Worm (Caenorhabditis elegans): Measurements from ENCODE around the gene W02F12.2.

Gene W02F12.2

ce11 chrV:6656451-6657115 lies 40.9 kb downstream of the W02F12.2 start, which contains the start of gene snb-1 (continued):
- TF ChIP-seq nhr-237 (tag; optimal IDR thresholded peaks at IDR 0.05): no peak
- peak; percentile 11 for TF ChIP-seq ama-1 (optimal IDR thresholded peaks at IDR 0.05)
- no peak for TF ChIP-seq unc-39 (tag; optimal IDR thresholded peaks at IDR 0.05)
- TF ChIP-seq unc-55 (GFP tag; optimal IDR thresholded peaks at IDR 0.05): peak; percentile 82
- TF ChIP-seq egl-27 (tag; optimal IDR thresholded peaks at IDR 0.05): peak; percentile 12
- no peak for TF ChIP-seq ztf-4 (tag; optimal IDR thresholded peaks at IDR 0.05)
- TF ChIP-seq alr-1 (tag; optimal IDR thresholded peaks at IDR 0.05): no peak
- TF ChIP-seq fos-1 (tag; optimal IDR thresholded peaks at IDR 0.05): peak; percentile 51
- no peak for TF ChIP-seq zag-1 (tag; optimal IDR thresholded peaks at IDR 0.05)
- no peak for TF ChIP-seq lin-11 (tag; optimal IDR thresholded peaks at IDR 0.05)
- TF ChIP-seq peb-1 (tag; optimal IDR thresholded peaks at IDR 0.05): no peak
- no peak for TF ChIP-seq Y55F3AM.14 (GFP tag; optimal IDR thresholded peaks at IDR 0.05)
- no peak for TF ChIP-seq ztf-11 (tag; optimal IDR thresholded peaks at IDR 0.05)
- TF ChIP-seq sma-3 (GFP tag; optimal IDR thresholded peaks at IDR 0.05): peak; percentile 72
- TF ChIP-seq nhr-11 (tag; optimal IDR thresholded peaks at IDR 0.05): no peak
- no peak for TF ChIP-seq nhr-77 (tag; optimal IDR thresholded peaks at IDR 0.05)
- TF ChIP-seq sma-9 (GFP tag; optimal IDR thresholded peaks at IDR 0.05): peak; percentile 73
- no peak for TF ChIP-seq sma-9 (tag; optimal IDR thresholded peaks at IDR 0.05)
- TF ChIP-seq C34F6.9 (tag; optimal IDR thresholded peaks at IDR 0.05): peak; percentile 81
- no peak for TF ChIP-seq unc-62 (GFP tag; optimal IDR thresholded peaks at IDR 0.05)
- peak; percentile 34 for TF ChIP-seq lin-13 (GFP tag; optimal IDR thresholded peaks at IDR 0.05)
- TF ChIP-seq crh-2 (tag; optimal IDR thresholded peaks at IDR 0.05): peak; percentile 81

DNA sequence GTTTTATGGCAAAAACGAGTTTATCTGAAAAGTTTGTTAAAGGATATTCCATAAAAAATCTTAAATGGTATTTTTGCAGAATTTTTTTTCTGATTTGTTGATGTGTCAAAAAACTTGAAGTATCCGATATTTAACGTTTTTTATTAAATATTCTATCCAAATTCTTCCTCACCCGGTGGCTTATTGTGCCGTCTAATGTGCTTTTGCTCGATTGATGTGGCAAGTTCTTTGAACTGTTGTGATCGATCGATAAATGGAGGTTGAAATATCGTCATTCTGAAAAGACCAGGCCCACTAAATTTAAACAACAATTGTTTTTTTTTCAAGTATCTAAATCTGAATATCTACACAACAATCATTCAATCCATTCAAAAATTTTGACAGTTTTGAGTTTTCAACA lies 42.3 kb downstream of the W02F12.2 start, which contains the start of gene syx-18:
TSS of gene syx-18 (minus strand) at position 276 of the 400 bp plus-strand sequence.
- TF ChIP-seq unc-55 (GFP tag; optimal IDR thresholded peaks at IDR 0.05) (no peak), sem-4 (tag; optimal IDR thresholded peaks at IDR 0.05) (peak; percentile 25), lin-13 (GFP tag; optimal IDR thresholded peaks at IDR 0.05) (peak; percentile 19), nhr-25 (tag; optimal IDR thresholded peaks at IDR 0.05) (peak; percentile 6)

- TF ChIP-seq ceh-16 (tag; optimal IDR thresholded peaks at IDR 0.05) (no peak), F13H6.1 (tag; optimal IDR thresholded peaks at IDR 0.05) (no peak), nhr-25 (tag; optimal IDR thresholded peaks at IDR 0.05) (no peak), ztf-4 (tag; optimal IDR thresholded peaks at IDR 0.05) (no peak), mdl-1 (tag; optimal IDR thresholded peaks at IDR 0.05) (no peak), Y55F3AM.14 (GFP tag; optimal IDR thresholded peaks at IDR 0.05) (no peak), ztf-11 (tag; optimal IDR thresholded peaks at IDR 0.05) (no peak), peb-1 (tag; optimal IDR thresholded peaks at IDR 0.05) (no peak), mbf-1 (tag; optimal IDR thresholded peaks at IDR 0.05) (no peak), blmp-1 (tag; optimal IDR thresholded peaks at IDR 0.05; ENCODE audit: insufficient read depth) (no peak), R02D3.7 (tag; optimal IDR thresholded peaks at IDR 0.05) (no peak), gmeb-1 (tag; optimal IDR thresholded peaks at IDR 0.05) (no peak)
These were observed 45.4 kb downstream of the W02F12.2 start, which contains the start of gene T10H9.8 for ce11 chrV:6652051-6652450. T10H9.8 (plus strand) TSS chrV:6652351.

DNA sequence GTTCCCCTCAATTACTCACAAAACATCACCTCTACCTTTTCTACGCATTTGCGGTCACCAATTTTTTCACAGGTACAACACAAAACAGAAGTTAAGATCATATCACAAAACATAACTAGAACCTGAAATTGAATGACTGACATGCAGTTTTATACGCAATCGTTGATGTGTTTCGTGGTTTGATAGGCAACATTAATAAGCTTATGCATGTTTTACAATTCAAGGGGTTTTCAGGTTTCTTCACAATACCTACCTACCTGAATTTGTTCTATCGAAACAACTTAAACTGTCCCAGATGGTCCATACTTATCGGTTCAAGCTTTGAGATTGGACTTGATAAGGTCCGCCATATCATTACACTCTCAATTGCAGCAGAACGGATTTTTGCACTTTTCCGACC lies 46.9 kb downstream of the W02F12.2 start:
- TF ChIP-seq elt-1 (tag; optimal IDR thresholded peaks at IDR 0.05): no peak
- no peak for TF ChIP-seq ama-1 (optimal IDR thresholded peaks at IDR 0.05)

DNA sequence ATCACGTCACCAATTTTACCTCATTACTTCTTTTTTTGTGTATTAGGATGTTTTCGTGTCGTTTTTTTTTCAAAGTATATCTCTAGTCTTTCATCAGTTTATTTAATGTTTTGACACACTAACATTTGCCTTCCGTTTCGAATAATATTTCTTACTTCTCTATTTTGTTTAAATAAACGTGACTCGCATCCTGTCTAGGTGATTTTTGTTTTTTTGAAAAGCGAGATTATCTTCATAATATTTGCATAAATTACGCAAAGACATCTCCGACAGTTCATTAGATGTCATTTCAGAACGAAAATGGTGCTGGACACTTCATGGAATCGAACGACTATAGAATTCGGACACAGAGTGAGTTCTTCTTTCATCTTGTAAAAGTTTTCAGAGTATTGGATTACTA lies 48.1 kb downstream of the W02F12.2 start, which contains the start of gene T10H9.1:
TSS of gene T10H9.1 (plus strand) at position 301 of the 400 bp plus-strand sequence.
- TF ChIP-seq gmeb-1 (tag; optimal IDR thresholded peaks at IDR 0.05): no peak
- no peak for TF ChIP-seq aly-2 (tag; optimal IDR thresholded peaks at IDR 0.05)
- no peak for TF ChIP-seq nhr-23 (tag; optimal IDR thresholded peaks at IDR 0.05)
- TF ChIP-seq ztf-4 (tag; optimal IDR thresholded peaks at IDR 0.05): no peak
